Worm (Caenorhabditis elegans): ENCODE measurements around the gene snpc-3.4.
A peak's percentile ranks its signal among the peaks of the same experiment; 100 is the strongest.

DNA sequence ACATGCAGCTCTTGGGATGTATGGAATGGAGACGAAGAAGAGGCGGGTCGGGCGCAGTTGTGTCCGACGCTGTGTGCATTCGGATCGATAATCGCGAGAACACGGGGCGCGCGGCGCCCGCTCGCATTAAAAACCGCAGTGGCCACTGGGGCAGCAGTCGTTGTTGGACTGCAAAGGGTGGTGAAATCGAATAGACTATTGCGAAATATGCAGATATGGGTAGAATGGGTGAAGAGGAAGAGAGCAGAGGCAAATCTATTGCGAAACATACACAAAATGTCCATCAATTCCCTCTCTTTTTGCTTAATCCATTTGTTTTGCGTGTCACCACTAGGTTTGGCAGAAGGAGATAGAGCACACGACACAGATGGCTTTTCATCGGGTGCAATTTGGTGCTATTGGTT is 1.7 kb upstream of the snpc-3.4 start:
- TF ChIP-seq blmp-1 (tag; optimal IDR thresholded peaks at IDR 0.05) = no peak
- TF ChIP-seq tbx-8 (GFP tag; optimal IDR thresholded peaks at IDR 0.05) = no peak
- TF ChIP-seq ces-1 (GFP tag; optimal IDR thresholded peaks at IDR 0.05) = peak; percentile 80
- TF ChIP-seq unc-39 (tag; optimal IDR thresholded peaks at IDR 0.05) = no peak
- TF ChIP-seq elt-1 (tag; optimal IDR thresholded peaks at IDR 0.05; ENCODE audit: borderline replicate concordance, insufficient read depth) = no peak
- no peak for TF ChIP-seq nhr-28 (tag; optimal IDR thresholded peaks at IDR 0.05)
- no peak for TF ChIP-seq bed-3 (GFP tag; optimal IDR thresholded peaks at IDR 0.05)
- TF ChIP-seq snpc-4 (tag; optimal IDR thresholded peaks at IDR 0.05) = no peak
- TF ChIP-seq nhr-12 (tag; optimal IDR thresholded peaks at IDR 0.05) = no peak
- peak; percentile 34 for TF ChIP-seq sptf-1 (tag; optimal IDR thresholded peaks at IDR 0.05)

Data from whole organism, mixed stage, embryonic.